Fruit fly (Drosophila melanogaster): ENCODE measurements around the gene VhaAC45RP.

- TF ChIP-seq h (optimal IDR thresholded peaks at IDR 0.05), result no peak
- TF ChIP-seq psq (optimal IDR thresholded peaks at IDR 0.05), result no peak
- TF ChIP-seq ttk (optimal IDR thresholded peaks at IDR 0.05), result no peak
- TF ChIP-seq Myc (optimal IDR thresholded peaks at IDR 0.05), result no peak
- no peak for TF ChIP-seq Sin3A (optimal IDR thresholded peaks at IDR 0.05)
These were observed 2.1 kb downstream of the VhaAC45RP start for dm6 chr3R:30164162-30164561.

All from Kc167 (cell line).